Worm (Caenorhabditis elegans): ENCODE results near the gene H43E16.1.

- TF ChIP-seq cog-1 (tag; optimal IDR thresholded peaks at IDR 0.05) = no peak
- TF ChIP-seq flt-1 (GFP tag; IDR thresholded peaks at IDR 0.05) = no peak
Observed at ce11 chrII:6718221-6718620, 44.2 kb downstream of the H43E16.1 start, which contains the start of gene tsp-10.

Measured in whole organism, midembryonic.